Fruit fly (Drosophila melanogaster): ENCODE data around the gene CG4213.

CG4213 gene

dm6 chr2L:357556-358130 is 44.4 kb downstream of the CG4213 start, which contains the start of gene Ent1 (continued):
- TF ChIP-seq Deaf1 (tag; optimal IDR thresholded peaks at IDR 0.05): peak; percentile 9
- no peak for TF ChIP-seq CG4360 (GFP tag; IDR thresholded peaks at IDR 0.05)
- peak; percentile 5 for TF ChIP-seq CG9797 (GFP tag; optimal IDR thresholded peaks at IDR 0.05)
- TF ChIP-seq al (GFP tag; IDR thresholded peaks at IDR 0.05): no peak
- no peak for TF ChIP-seq tin (GFP tag; optimal IDR thresholded peaks at IDR 0.05)
- no peak for TF ChIP-seq jumu (GFP tag; optimal IDR thresholded peaks at IDR 0.05)
- no peak for TF ChIP-seq CG6254 (GFP tag; optimal IDR thresholded peaks at IDR 0.05)
- TF ChIP-seq Dp (GFP tag; optimal IDR thresholded peaks at IDR 0.05): peak; percentile 98
- no peak for TF ChIP-seq Ada2b (GFP tag; IDR thresholded peaks at IDR 0.05)
- no peak for TF ChIP-seq az2 (GFP tag; optimal IDR thresholded peaks at IDR 0.05)
- TF ChIP-seq CG13894 (tag; optimal IDR thresholded peaks at IDR 0.05): peak; percentile 8
- TF ChIP-seq ssp (GFP tag; IDR thresholded peaks at IDR 0.05): no peak
- no peak for TF ChIP-seq Gsc (GFP tag; IDR thresholded peaks at IDR 0.05)
- no peak for TF ChIP-seq Camta (GFP tag; optimal IDR thresholded peaks at IDR 0.05)
- no peak for TF ChIP-seq ac (GFP tag; optimal IDR thresholded peaks at IDR 0.05)
- no peak for TF ChIP-seq CG31224 (GFP tag; IDR thresholded peaks at IDR 0.05)
- peak; percentile 8 for TF ChIP-seq CG17186 (GFP tag; optimal IDR thresholded peaks at IDR 0.05)
- no peak for TF ChIP-seq lilli (GFP tag; optimal IDR thresholded peaks at IDR 0.05)
- TF ChIP-seq CG15696 (tag; optimal IDR thresholded peaks at IDR 0.05): no peak
- no peak for TF ChIP-seq NC2α (GFP tag; optimal IDR thresholded peaks at IDR 0.05)
- no peak for TF ChIP-seq gcm2 (GFP tag; optimal IDR thresholded peaks at IDR 0.05)
- no peak for TF ChIP-seq BtbVII (GFP tag; optimal IDR thresholded peaks at IDR 0.05)
- TF ChIP-seq CG18599 (GFP tag; optimal IDR thresholded peaks at IDR 0.05): no peak
- TF ChIP-seq Pdp1 (GFP tag; optimal IDR thresholded peaks at IDR 0.05): peak in 1 of 2 experiments; percentile 96
- TF ChIP-seq Sin3A (optimal IDR thresholded peaks at IDR 0.05): peak; percentile 59
- TF ChIP-seq her (GFP tag; optimal IDR thresholded peaks at IDR 0.05): no peak
- no peak for TF ChIP-seq CG8765 (GFP tag; IDR thresholded peaks at IDR 0.05)
- no peak for TF ChIP-seq fd3F (GFP tag; optimal IDR thresholded peaks at IDR 0.05)
- TF ChIP-seq ci (GFP tag; IDR thresholded peaks at IDR 0.05): no peak
- TF ChIP-seq CG11456 (GFP tag; IDR thresholded peaks at IDR 0.05): no peak
- no peak for TF ChIP-seq bab2 (GFP tag; optimal IDR thresholded peaks at IDR 0.05)
- no peak for TF ChIP-seq oc (tag; optimal IDR thresholded peaks at IDR 0.05)
- peak; percentile 34 for TF ChIP-seq CG12659 (GFP tag; optimal IDR thresholded peaks at IDR 0.05)
- peak; percentile 41 for TF ChIP-seq CG8290 (GFP tag; optimal IDR thresholded peaks at IDR 0.05)
- peak in 1 of 2 experiments; percentile 61 for TF ChIP-seq CG8290 (tag; optimal IDR thresholded peaks at IDR 0.05)
- TF ChIP-seq gem (tag; optimal IDR thresholded peaks at IDR 0.05): no peak
- TF ChIP-seq CG7357 (GFP tag; IDR thresholded peaks at IDR 0.05): no peak
- TF ChIP-seq BEAF-32 (GFP tag; optimal IDR thresholded peaks at IDR 0.05): peak; percentile 90
- no peak for TF ChIP-seq lola (GFP tag; optimal IDR thresholded peaks at IDR 0.05)
- TF ChIP-seq klu (GFP tag; IDR thresholded peaks at IDR 0.05): no peak
- TF ChIP-seq zen (tag; optimal IDR thresholded peaks at IDR 0.05): no peak
- no peak for TF ChIP-seq CG8089 (GFP tag; optimal IDR thresholded peaks at IDR 0.05)
- no peak for TF ChIP-seq otp (GFP tag; IDR thresholded peaks at IDR 0.05)
- no peak for TF ChIP-seq cas (GFP tag; IDR thresholded peaks at IDR 0.05)
- TF ChIP-seq CG15601 (tag; optimal IDR thresholded peaks at IDR 0.05): no peak
- TF ChIP-seq bcd (GFP tag; optimal IDR thresholded peaks at IDR 0.05): no peak
- TF ChIP-seq disco-r (GFP tag; optimal IDR thresholded peaks at IDR 0.05): no peak
- no peak for TF ChIP-seq mld (GFP tag; IDR thresholded peaks at IDR 0.05; ENCODE audit: partially characterized antibody)
- no peak for TF ChIP-seq pb (GFP tag; optimal IDR thresholded peaks at IDR 0.05)
- TF ChIP-seq CG17328 (GFP tag; IDR thresholded peaks at IDR 0.05): no peak
- no peak for TF ChIP-seq CG17361 (GFP tag; IDR thresholded peaks at IDR 0.05)
- TF ChIP-seq Poxn (GFP tag; IDR thresholded peaks at IDR 0.05): no peak

All from whole organism, embryonic.